Fruit fly (Drosophila melanogaster) whole organism, prepupa: ENCODE measurements around the gene Cbl.

ENCODE experiments used
- Blimp-1 ChIP-seq: fragments of 200-800 bp; sonication (Bioruptor generic); optimal IDR thresholded peaks from 3 replicates; lab custom pipeline; 2017; ENCODE audit warnings: missing biosample characterization, missing genetic modification characterization, mild to moderate bottlenecking, moderate library complexity, missing genetic modification reagents
- CG10669 ChIP-seq: fragments of 200-800 bp; sonication (Bioruptor generic); optimal IDR thresholded peaks from 3 replicates; lab custom pipeline; 2018; ENCODE audit warnings: missing biosample characterization, mild to moderate bottlenecking, missing genetic modification characterization, moderate library complexity
- CG11294 ChIP-seq: fragments of 200-800 bp; sonication (Bioruptor generic); IDR thresholded peaks from 2 replicates; pipeline ENCODE4 v1.3.6; 2022; ENCODE audit warnings: missing biosample characterization, missing genetic modification characterization
- CG11902 ChIP-seq: fragments of 200-800 bp; sonication (Bioruptor generic); optimal IDR thresholded peaks from 3 replicates; lab custom pipeline; 2016; ENCODE audit warnings: missing biosample characterization, missing genetic modification characterization
- CG15336 ChIP-seq: fragments of 200-800 bp; sonication (Bioruptor generic); IDR thresholded peaks from 2 replicates; pipeline ENCODE4 v1.3.6; 2022; ENCODE audit warnings: missing biosample characterization, missing genetic modification characterization
- CG1621 ChIP-seq: fragments of 200-800 bp; sonication (Bioruptor generic); optimal IDR thresholded peaks from 3 replicates; lab custom pipeline; 2018; ENCODE audit warnings: missing biosample characterization, mild to moderate bottlenecking, missing genetic modification characterization
- CG16779 ChIP-seq: fragments of 200-800 bp; sonication (Bioruptor generic); optimal IDR thresholded peaks from 3 replicates; lab custom pipeline; 2017; ENCODE audit warnings: missing biosample characterization, mild to moderate bottlenecking, missing genetic modification characterization
- CG3032 ChIP-seq: fragments of 200-800 bp; optimal IDR thresholded peaks from 2 replicates; lab custom pipeline; 2019; ENCODE audit warnings: missing biosample characterization, mild to moderate bottlenecking, missing genetic modification characterization, moderate library complexity
- CG31627 ChIP-seq: fragments of 200-800 bp; sonication (Bioruptor generic); optimal IDR thresholded peaks from 3 replicates; lab custom pipeline; 2016; ENCODE audit warnings: missing biosample characterization, missing genetic modification characterization
- CG32006 ChIP-seq: fragments of 200-800 bp; sonication (Bioruptor generic); optimal IDR thresholded peaks from 3 replicates; lab custom pipeline; 2017; ENCODE audit warnings: missing biosample characterization, mild to moderate bottlenecking, missing genetic modification characterization
- CG34406 ChIP-seq: fragments of 200-800 bp; sonication (Bioruptor generic); optimal IDR thresholded peaks from 3 replicates; lab custom pipeline; 2016; ENCODE audit warnings: missing biosample characterization, missing genetic modification characterization
- CG3919 ChIP-seq: fragments of 200-800 bp; sonication (Bioruptor generic); optimal IDR thresholded peaks from 3 replicates; lab custom pipeline; 2016; ENCODE audit warnings: missing biosample characterization, missing genetic modification characterization
- CG4318 ChIP-seq: fragments of 200-800 bp; sonication (Bioruptor generic); optimal IDR thresholded peaks from 3 replicates; lab custom pipeline; 2017; ENCODE audit warnings: missing biosample characterization, mild to moderate bottlenecking, missing genetic modification characterization
- CG6163 ChIP-seq: fragments of 200-800 bp; sonication (Bioruptor generic); IDR thresholded peaks from 3 replicates; pipeline ENCODE4 v1.3.6; 2022; ENCODE audit warnings: missing biosample characterization, missing genetic modification characterization
- CG6276 ChIP-seq: fragments of 200-800 bp; sonication (Bioruptor generic); optimal IDR thresholded peaks from 2 replicates; lab custom pipeline; 2017; ENCODE audit warnings: missing biosample characterization, mild to moderate bottlenecking, missing genetic modification characterization
- CG6792 ChIP-seq: fragments of 200-800 bp; sonication (Bioruptor generic); optimal IDR thresholded peaks from 3 replicates; lab custom pipeline; 2016; ENCODE audit warnings: missing biosample characterization, missing genetic modification characterization
- CG6854 ChIP-seq: fragments of 200-800 bp; sonication (Bioruptor generic); optimal IDR thresholded peaks from 2 replicates; lab custom pipeline; 2017; ENCODE audit warnings: missing biosample characterization, mild to moderate bottlenecking, missing genetic modification characterization
- CG7368 ChIP-seq: fragments of 200-800 bp; sonication (Bioruptor generic); optimal IDR thresholded peaks from 3 replicates; lab custom pipeline; 2016; ENCODE audit warnings: missing biosample characterization, missing genetic modification characterization
- CG8119 ChIP-seq: fragments of 200-800 bp; sonication (Bioruptor generic); IDR thresholded peaks from 3 replicates; pipeline ENCODE4 v1.3.6; 2022; ENCODE audit warnings: missing biosample characterization, missing genetic modification characterization
- CG8319 ChIP-seq: fragments of 200-800 bp; sonication (Bioruptor generic); optimal IDR thresholded peaks from 3 replicates; lab custom pipeline; 2016; ENCODE audit warnings: missing biosample characterization, missing genetic modification characterization
- CG8632 ChIP-seq: fragments of 200-800 bp; sonication (Bioruptor generic); optimal IDR thresholded peaks from 3 replicates; lab custom pipeline; 2016; ENCODE audit warnings: missing biosample characterization, missing genetic modification characterization
- Eip75B ChIP-seq: fragments of 200-800 bp; sonication (Bioruptor generic); optimal IDR thresholded peaks from 3 replicates; lab custom pipeline; 2016; ENCODE audit warnings: missing biosample characterization, missing genetic modification characterization
- Eip78C ChIP-seq: fragments of 200-800 bp; sonication (Bioruptor generic); peaks from one replicate; lab custom pipeline; 2016; ENCODE audit warnings: missing biosample characterization, missing genetic modification characterization
- Eip93F ChIP-seq: fragments of 200-800 bp; sonication (Bioruptor generic); optimal IDR thresholded peaks from 2 replicates; lab custom pipeline; 2016; ENCODE audit warnings: missing biosample characterization, mild to moderate bottlenecking, missing genetic modification characterization
- Ets21C ChIP-seq: fragments of 200-800 bp; sonication (Bioruptor generic); optimal IDR thresholded peaks from 3 replicates; lab custom pipeline; 2016; ENCODE audit warnings: missing biosample characterization, missing genetic modification characterization
- Ets96B ChIP-seq: fragments of 200-800 bp; optimal IDR thresholded peaks from 2 replicates; lab custom pipeline; 2019; ENCODE audit warnings: missing biosample characterization, mild to moderate bottlenecking, missing genetic modification characterization, moderate library complexity
- Gug ChIP-seq: fragments of 200-800 bp; sonication (Bioruptor generic); IDR thresholded peaks from 2 replicates; pipeline ENCODE4 v1.3.6; 2022; ENCODE audit warnings: missing biosample characterization, missing genetic modification characterization
- Hr38 ChIP-seq: sonication (Bioruptor generic); optimal IDR thresholded peaks from 2 replicates; lab custom pipeline; 2016; ENCODE audit warnings: missing biosample characterization, missing genetic modification characterization
- Hr39 ChIP-seq: fragments of 200-800 bp; sonication (Bioruptor generic); optimal IDR thresholded peaks from 2 replicates; lab custom pipeline; 2016; ENCODE audit warnings: missing biosample characterization, missing genetic modification characterization
- Lpt ChIP-seq: fragments of 200-800 bp; sonication (Bioruptor generic); optimal IDR thresholded peaks from 3 replicates; lab custom pipeline; 2016; ENCODE audit warnings: missing biosample characterization, missing genetic modification characterization
- Met ChIP-seq: fragments of 200-800 bp; sonication (Bioruptor generic); optimal IDR thresholded peaks from 3 replicates; lab custom pipeline; 2016; ENCODE audit warnings: missing biosample characterization, missing genetic modification characterization
- OdsH ChIP-seq: fragments of 200-800 bp; sonication (Bioruptor generic); optimal IDR thresholded peaks from 3 replicates; lab custom pipeline; 2016; ENCODE audit warnings: missing biosample characterization, missing genetic modification characterization
- Smox ChIP-seq: fragments of 200-800 bp; sonication (Bioruptor generic); optimal IDR thresholded peaks from 3 replicates; lab custom pipeline; 2016; ENCODE audit warnings: missing biosample characterization, missing genetic modification characterization
- Sox102F ChIP-seq: fragments of 200-800 bp; sonication (Bioruptor generic); optimal IDR thresholded peaks from 2 replicates; lab custom pipeline; 2016; ENCODE audit warnings: missing biosample characterization, mild to moderate bottlenecking, missing genetic modification characterization
- Sox14 ChIP-seq: fragments of 200-800 bp; sonication (Bioruptor generic); optimal IDR thresholded peaks from 3 replicates; lab custom pipeline; 2016; ENCODE audit warnings: missing biosample characterization, missing genetic modification characterization
- Sox15 ChIP-seq: fragments of 200-800 bp; sonication (Bioruptor generic); optimal IDR thresholded peaks from 3 replicates; lab custom pipeline; 2016; ENCODE audit warnings: missing biosample characterization, missing genetic modification characterization
- achi ChIP-seq: fragments of 200-800 bp; sonication (Bioruptor generic); optimal IDR thresholded peaks from 3 replicates; lab custom pipeline; 2016; ENCODE audit warnings: missing biosample characterization, missing genetic modification characterization
- acj6 ChIP-seq: fragments of 200-800 bp; sonication (Bioruptor generic); optimal IDR thresholded peaks from 3 replicates; lab custom pipeline; 2016; ENCODE audit warnings: missing biosample characterization, missing genetic modification characterization
- cyc ChIP-seq: fragments of 200-800 bp; sonication (Bioruptor generic); optimal IDR thresholded peaks from 3 replicates; lab custom pipeline; 2016; ENCODE audit warnings: missing biosample characterization, missing genetic modification characterization
- dac ChIP-seq: fragments of 200-800 bp; sonication (Bioruptor generic); optimal IDR thresholded peaks from 2 replicates; lab custom pipeline; 2017; ENCODE audit warnings: missing biosample characterization, mild to moderate bottlenecking, missing genetic modification characterization
- dsx ChIP-seq: fragments of 200-800 bp; optimal IDR thresholded peaks from 3 replicates; lab custom pipeline; 2019; ENCODE audit warnings: missing biosample characterization, mild to moderate bottlenecking, missing genetic modification characterization, moderate library complexity; ENCODE audit not compliant: poor library complexity, severe bottlenecking
- eg ChIP-seq: fragments of 200-800 bp; sonication (Bioruptor generic); IDR thresholded peaks from 3 replicates; pipeline ENCODE4 v1.3.6; 2022; ENCODE audit warnings: missing biosample characterization, missing genetic modification characterization
- fd59A ChIP-seq: fragments of 200-800 bp; sonication (Bioruptor generic); optimal IDR thresholded peaks from 2 replicates; lab custom pipeline; 2017; ENCODE audit warnings: missing biosample characterization, mild to moderate bottlenecking, missing genetic modification characterization, missing genetic modification reagents
- fd85E ChIP-seq: fragments of 200-800 bp; sonication (Bioruptor generic); optimal IDR thresholded peaks from 3 replicates; lab custom pipeline; 2016; ENCODE audit warnings: missing biosample characterization, missing genetic modification characterization
- fkh ChIP-seq: fragments of 200-800 bp; sonication (Bioruptor generic); optimal IDR thresholded peaks from 3 replicates; lab custom pipeline; 2017; ENCODE audit warnings: missing biosample characterization, mild to moderate bottlenecking, missing genetic modification characterization, moderate library complexity
- lz ChIP-seq: fragments of 200-800 bp; sonication (Bioruptor generic); optimal IDR thresholded peaks from 3 replicates; lab custom pipeline; 2016; ENCODE audit warnings: missing biosample characterization, missing genetic modification characterization
- net ChIP-seq: fragments of 200-800 bp; sonication (Bioruptor generic); optimal IDR thresholded peaks from 3 replicates; lab custom pipeline; 2016; ENCODE audit warnings: missing biosample characterization, missing genetic modification characterization
- pdm3 ChIP-seq: fragments of 200-800 bp; sonication (Bioruptor generic); optimal IDR thresholded peaks from 3 replicates; lab custom pipeline; 2016; ENCODE audit warnings: missing biosample characterization, missing genetic modification characterization
- salr ChIP-seq, 2 experiments: fragments of 200-800 bp; sonication (Bioruptor generic); optimal IDR thresholded peaks; 3 replicates each; lab custom pipeline; 2016 to 2018; ENCODE audit warnings: missing biosample characterization in 2 of 2, missing genetic modification characterization in 2 of 2, mild to moderate bottlenecking in 1 of 2
- spab ChIP-seq: fragments of 200-800 bp; sonication (Bioruptor generic); optimal IDR thresholded peaks from 2 replicates; lab custom pipeline; 2017; ENCODE audit warnings: missing biosample characterization, mild to moderate bottlenecking, missing genetic modification characterization, missing genetic modification reagents
- ss ChIP-seq, 2 experiments: fragments of 200-800 bp; sonication (Bioruptor generic); optimal IDR thresholded peaks; 2 replicates in 1 of 2; 3 replicates in 1 of 2; lab custom pipeline; 2017 to 2018; ENCODE audit warnings: mild to moderate bottlenecking in 2 of 2, missing biosample characterization in 2 of 2, missing genetic modification characterization in 2 of 2, moderate library complexity in 1 of 2

The Cbl gene

dm6 chr3L:8421808-8422586 is 2.8 kb upstream of the Cbl start, which contains the start of gene CG32354:
Gene CG32354, minus strand, starts transcription at chr3L:8422205.
- TF ChIP-seq OdsH (peak; percentile 43), CG11902 (GFP tag; lab: Kevin White, UChicago) (no peak), CG6163 (GFP tag; lab: Robert Waterston, UW) (peak; percentile 63; the same call in 2 of the 3 replicates), CG6854 (GFP tag; lab: Kevin White, UChicago) (no peak), Ets96B (tag; lab: Kevin White, UChicago) (no peak), Ets21C (no peak), CG10669 (no peak), salr (GFP tag; optimal IDR thresholded peaks at IDR 0.05; lab: Kevin White, UChicago) (peak in 1 of 2 experiments; percentile 25), eg (GFP tag; lab: Robert Waterston, UW) (0 out of 3 replicates have a peak, but pooled peaks have one; percentile 43), CG8319 (GFP tag; lab: Kevin White, UChicago) (no peak), CG32006 (GFP tag; lab: Kevin White, UChicago) (peak; percentile 90), Sox14 (GFP tag; lab: Kevin White, UChicago) (peak; percentile 14), Gug (GFP tag; lab: Robert Waterston, UW) (no peak), CG34406 (GFP tag; lab: Kevin White, UChicago) (peak; percentile 16), CG6792 (no peak), CG6276 (GFP tag; lab: Kevin White, UChicago) (peak; percentile 68), Blimp-1 (GFP tag; lab: Kevin White, UChicago) (no peak), Sox102F (GFP tag; lab: Kevin White, UChicago) (peak; percentile 17), fkh (no peak), achi (GFP tag; lab: Kevin White, UChicago) (peak; percentile 5), CG4318 (GFP tag; lab: Kevin White, UChicago) (peak; percentile 75), CG7368 (no peak), Eip75B (GFP tag; lab: Kevin White, UChicago) (peak; percentile 5), Eip78C (peak; percentile 79), Lpt (no peak), pdm3 (GFP tag; lab: Kevin White, UChicago) (no peak), acj6 (GFP tag; lab: Kevin White, UChicago) (peak; percentile 28), CG1621 (tag; lab: Kevin White, UChicago) (peak; percentile 17), CG16779 (no peak), cyc (no peak), CG11294 (GFP tag; lab: Robert Waterston, UW) (no peak), CG8632 (GFP tag; lab: Kevin White, UChicago) (no peak), Met (GFP tag; lab: Kevin White, UChicago) (peak; percentile 22), CG3919 (GFP tag; lab: Kevin White, UChicago) (peak; percentile 30), CG31627 (no peak), CG15336 (GFP tag; lab: Robert Waterston, UW) (0 out of 2 replicates have a peak, but pooled peaks have one; percentile 30), Smox (GFP tag; lab: Kevin White, UChicago) (no peak), ss (GFP tag; optimal IDR thresholded peaks at IDR 0.05; lab: Kevin White, UChicago) (peak; percentile 21 to 65), spab (GFP tag; lab: Kevin White, UChicago) (no peak), Sox15 (no peak), fd85E (no peak), Eip93F (GFP tag; lab: Kevin White, UChicago) (no peak), CG3032 (tag; lab: Kevin White, UChicago) (peak; percentile 4), fd59A (GFP tag; lab: Kevin White, UChicago) (no peak), dsx (GFP tag; lab: Kevin White, UChicago) (peak; percentile 15), Hr39 (GFP tag; lab: Kevin White, UChicago) (no peak), CG8119 (peak; percentile 28; the same call in 1 of the 3 replicates), dac (peak; percentile 53), lz (GFP tag; lab: Kevin White, UChicago) (no peak), net (GFP tag; lab: Kevin White, UChicago) (peak; percentile 21), Hr38 (GFP tag; lab: Kevin White, UChicago) (no peak)
